Fruit fly (Drosophila melanogaster) whole organism: Measurements from ENCODE around the gene CG13314.
A peak's percentile ranks its signal among the peaks of the same experiment; 100 is the strongest.

Source experiments
- CG8478 ChIP-seq: fragments of >200 bp; optimal IDR thresholded peaks from 2 replicates; lab custom pipeline; 2018; ENCODE audit warnings: inconsistent platforms
- Dll ChIP-seq: fragments of >200 bp; optimal IDR thresholded peaks from 2 replicates; lab custom pipeline; 2017
- EcR ChIP-seq, 2 experiments: fragments of >200 bp; optimal IDR thresholded peaks; 2 replicates each; lab custom pipeline; 2017; ENCODE audit warnings: missing biosample characterization in 2 of 2, missing genetic modification characterization in 2 of 2, missing genetic modification reagents in 2 of 2
- pan ChIP-seq: fragments of >200 bp; optimal IDR thresholded peaks from 2 replicates; lab custom pipeline; 2017
- psq ChIP-seq: fragments of >200 bp; optimal IDR thresholded peaks from 2 replicates; lab custom pipeline; 2017
- usp ChIP-seq: fragments of >200 bp; optimal IDR thresholded peaks from 2 replicates; lab custom pipeline; 2017; ENCODE audit warnings: missing biosample characterization, missing genetic modification characterization, mixed read lengths

Gene CG13314

DNA sequence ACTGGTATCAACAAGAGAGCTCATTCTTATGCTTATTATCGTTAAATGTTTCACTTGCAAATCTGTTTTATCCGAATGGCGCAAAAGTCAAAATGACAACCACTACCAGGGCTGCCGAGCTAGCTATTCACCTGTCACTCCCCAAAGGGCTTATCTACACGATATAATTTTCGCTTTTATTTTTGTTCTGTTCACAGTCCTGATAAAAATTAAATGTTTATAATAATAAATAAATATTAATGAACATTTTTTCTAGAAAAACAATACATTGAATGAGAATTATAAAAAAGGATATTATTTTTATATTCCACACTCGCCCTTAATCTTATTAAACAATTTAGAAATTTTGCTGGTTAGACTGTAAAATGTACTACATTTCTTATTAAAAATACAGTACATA, 28.1 kb downstream of the CG13314 start, which contains the start of gene CG5194:
TSS of gene CG5194 (minus strand) at position 101 of the 400 bp plus-strand sequence.
- TF ChIP-seq CG8478 (lab: Kevin White, UChicago) (no peak), EcR (GFP tag; optimal IDR thresholded peaks at IDR 0.05; lab: Kevin White, UChicago) (no peak), Dll (lab: Kevin White, UChicago) (no peak), usp (GFP tag; lab: Kevin White, UChicago) (no peak), pan (lab: Kevin White, UChicago) (no peak), psq (lab: Kevin White, UChicago) (no peak)

dm6 chr3L:9011485-9012389, 30.1 kb downstream of the CG13314 start:
- no peak for TF ChIP-seq psq (lab: Kevin White, UChicago)
- no peak for TF ChIP-seq usp (GFP tag; lab: Kevin White, UChicago)
- TF ChIP-seq EcR (GFP tag; optimal IDR thresholded peaks at IDR 0.05; lab: Kevin White, UChicago) = no peak
- no peak for TF ChIP-seq Dll (lab: Kevin White, UChicago)
- no peak for TF ChIP-seq CG8478 (lab: Kevin White, UChicago)
- no peak for TF ChIP-seq pan (lab: Kevin White, UChicago)

DNA sequence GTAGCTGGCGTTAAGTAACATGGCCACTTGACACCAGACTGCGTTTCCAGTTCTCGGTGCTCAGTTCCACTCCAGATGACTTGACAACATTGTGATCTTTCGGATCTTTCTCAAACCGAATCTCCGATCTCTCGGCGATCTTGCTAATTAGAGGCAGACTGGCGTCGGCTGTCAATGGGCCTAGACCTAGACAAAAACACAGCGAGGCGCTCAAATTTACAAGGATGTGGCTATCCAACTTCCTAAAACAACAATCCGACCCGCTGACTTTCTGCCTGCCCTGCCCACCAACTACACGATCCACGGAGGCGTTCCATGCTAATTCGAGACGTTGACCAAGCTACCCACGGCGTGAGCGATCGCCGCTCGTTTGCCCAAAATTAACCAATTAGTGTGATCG, 32.1 kb downstream of the CG13314 start:
- TF ChIP-seq Dll (lab: Kevin White, UChicago) (no peak), pan (lab: Kevin White, UChicago) (no peak), CG8478 (lab: Kevin White, UChicago) (no peak), psq (lab: Kevin White, UChicago) (no peak), EcR (GFP tag; optimal IDR thresholded peaks at IDR 0.05; lab: Kevin White, UChicago) (no peak), usp (GFP tag; lab: Kevin White, UChicago) (no peak)

- TF ChIP-seq usp (GFP tag; lab: Kevin White, UChicago) (no peak), Dll (lab: Kevin White, UChicago) (no peak), pan (lab: Kevin White, UChicago) (no peak), psq (lab: Kevin White, UChicago) (no peak), EcR (GFP tag; optimal IDR thresholded peaks at IDR 0.05; lab: Kevin White, UChicago) (no peak), CG8478 (lab: Kevin White, UChicago) (no peak)
Measured at dm6 chr3L:9017414-9017813, 35.8 kb downstream of the CG13314 start.

- no peak for TF ChIP-seq usp (GFP tag; lab: Kevin White, UChicago)
- no peak for TF ChIP-seq EcR (GFP tag; optimal IDR thresholded peaks at IDR 0.05; lab: Kevin White, UChicago)
- TF ChIP-seq psq (lab: Kevin White, UChicago) = no peak
- TF ChIP-seq Dll (lab: Kevin White, UChicago) = peak; percentile 24
- peak; percentile 30 for TF ChIP-seq CG8478 (lab: Kevin White, UChicago)
- TF ChIP-seq pan (lab: Kevin White, UChicago) = no peak
Measured at dm6 chr3L:9019196-9019662, 37.6 kb downstream of the CG13314 start, which contains the start of gene Doc2. Doc2 (minus strand) TSS chr3L:9019246.

DNA sequence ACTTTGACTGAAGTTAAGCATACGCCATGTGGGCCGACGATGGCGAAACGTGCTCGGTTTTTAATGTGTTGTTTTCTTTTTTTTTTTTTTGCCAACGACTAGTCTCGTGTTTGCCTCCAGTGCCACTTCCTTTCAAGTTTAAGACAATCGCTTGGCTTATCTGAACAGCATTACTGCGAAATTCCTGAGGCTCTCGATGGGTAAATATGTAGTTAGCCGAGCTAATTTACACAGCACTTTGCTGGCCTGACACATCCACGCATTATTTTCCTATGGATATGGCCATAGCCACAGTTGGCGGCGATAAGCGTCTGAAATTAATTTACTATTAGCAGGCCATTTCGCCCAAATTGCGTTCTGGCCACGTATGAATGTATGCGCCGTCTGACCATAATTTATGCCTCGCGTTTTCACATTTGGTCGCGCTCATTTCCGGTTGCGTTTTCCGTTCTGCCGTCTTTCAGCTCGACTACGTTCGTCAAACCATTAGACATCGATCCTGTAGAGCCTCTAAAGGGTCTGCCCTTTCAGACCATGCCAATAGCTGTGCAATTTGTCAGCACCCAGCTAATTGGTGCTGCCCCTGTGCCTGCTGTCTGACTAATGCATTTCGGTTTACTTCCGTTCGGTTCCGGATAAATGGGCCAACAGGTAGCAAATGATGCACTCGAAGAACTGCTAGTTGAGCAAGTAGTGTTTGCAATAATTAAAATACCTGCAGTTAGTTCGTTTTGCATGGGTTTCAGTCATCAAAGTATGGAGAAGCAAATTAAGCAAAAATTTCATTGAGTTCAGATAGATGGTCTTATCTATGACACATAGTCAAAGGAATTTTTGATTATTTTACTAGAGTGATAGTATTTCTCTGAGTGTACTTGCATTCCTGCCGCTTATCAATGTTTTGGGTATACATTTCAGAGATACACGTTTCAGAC, 39.1 kb downstream of the CG13314 start:
- TF ChIP-seq CG8478 (lab: Kevin White, UChicago) (no peak), Dll (lab: Kevin White, UChicago) (no peak), usp (GFP tag; lab: Kevin White, UChicago) (no peak), EcR (GFP tag; optimal IDR thresholded peaks at IDR 0.05; lab: Kevin White, UChicago) (no peak), psq (lab: Kevin White, UChicago) (no peak), pan (lab: Kevin White, UChicago) (no peak)

DNA sequence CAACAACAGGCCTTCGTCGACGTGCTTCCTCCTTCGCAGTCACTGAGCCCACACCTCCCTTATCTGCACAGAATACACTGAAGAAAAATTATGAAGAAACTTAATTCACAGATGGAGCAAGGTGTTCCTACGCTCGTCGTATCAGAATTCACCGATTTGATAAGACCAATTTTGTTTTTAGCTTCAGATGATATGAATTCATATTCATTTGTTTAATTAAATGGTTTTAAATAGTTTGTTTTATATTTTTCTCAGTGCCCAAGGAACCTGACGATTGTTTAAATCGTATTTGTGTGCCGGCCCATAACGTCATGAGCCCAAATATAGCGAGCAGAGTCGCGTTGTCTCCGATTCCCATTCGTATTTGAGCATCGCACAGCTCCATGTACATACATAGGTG, 42.0 kb downstream of the CG13314 start:
- no peak for TF ChIP-seq usp (GFP tag; lab: Kevin White, UChicago)

- TF ChIP-seq CG8478 (lab: Kevin White, UChicago) (no peak), EcR (GFP tag; optimal IDR thresholded peaks at IDR 0.05; lab: Kevin White, UChicago) (no peak), pan (lab: Kevin White, UChicago) (no peak), Dll (lab: Kevin White, UChicago) (no peak), usp (GFP tag; lab: Kevin White, UChicago) (no peak), psq (lab: Kevin White, UChicago) (no peak)
Measured at dm6 chr3L:9024741-9025140, 43.1 kb downstream of the CG13314 start.

DNA sequence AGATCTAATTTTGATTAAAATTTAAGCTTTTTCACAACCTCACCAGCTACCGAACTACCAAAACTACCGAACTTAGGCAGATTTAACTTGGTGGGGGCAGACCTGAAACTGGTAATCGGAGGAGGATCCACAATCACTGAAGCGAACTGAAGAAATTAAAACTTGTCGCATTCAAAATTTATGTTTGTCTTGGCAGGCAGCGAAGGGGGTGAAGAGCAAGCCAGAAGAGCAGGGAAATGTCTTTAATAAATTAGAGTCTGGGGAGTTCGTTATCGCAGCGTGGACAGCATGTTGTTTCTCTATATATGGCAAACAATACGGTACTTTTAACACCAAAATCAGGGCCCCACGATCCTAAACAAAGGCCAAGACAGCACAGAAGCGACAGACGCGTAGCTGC, 43.6 kb downstream of the CG13314 start:
- TF ChIP-seq EcR (GFP tag; optimal IDR thresholded peaks at IDR 0.05; lab: Kevin White, UChicago) (no peak), usp (GFP tag; lab: Kevin White, UChicago) (no peak), psq (lab: Kevin White, UChicago) (no peak)

DNA sequence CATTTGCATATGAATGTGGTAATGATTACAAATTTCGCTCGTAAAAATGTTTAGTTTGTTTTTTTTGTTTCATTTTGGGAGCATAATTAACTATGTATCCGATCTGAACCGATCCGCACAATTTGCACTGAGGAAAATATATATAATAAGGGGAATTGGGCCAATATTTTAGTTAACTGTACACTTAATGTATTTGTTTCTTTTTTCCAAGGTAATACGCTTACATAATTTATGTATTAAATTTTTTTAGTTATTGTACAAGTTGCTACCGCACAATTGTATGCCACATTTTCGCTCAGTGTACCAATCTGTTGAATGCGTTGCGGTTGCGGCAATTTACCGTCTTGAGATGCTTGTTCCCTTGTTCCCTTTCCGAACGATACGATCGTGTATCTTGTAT, 44.1 kb downstream of the CG13314 start:
- TF ChIP-seq EcR (GFP tag; optimal IDR thresholded peaks at IDR 0.05; lab: Kevin White, UChicago) (no peak), psq (lab: Kevin White, UChicago) (no peak), CG8478 (lab: Kevin White, UChicago) (no peak), usp (GFP tag; lab: Kevin White, UChicago) (no peak), pan (lab: Kevin White, UChicago) (no peak), Dll (lab: Kevin White, UChicago) (no peak)
